Fruit fly (Drosophila melanogaster) ovary, adult (tissue): Measurements from ENCODE around the gene CG42674.

Experiments
- CG17801 ChIP-seq: fragments of 200-800 bp; optimal IDR thresholded peaks from 2 replicates; lab custom pipeline; 2019; ENCODE audit warnings: missing biosample characterization, mild to moderate bottlenecking, missing genetic modification characterization, moderate library complexity; ENCODE audit not compliant: partially characterized antibody

Gene CG42674

DNA sequence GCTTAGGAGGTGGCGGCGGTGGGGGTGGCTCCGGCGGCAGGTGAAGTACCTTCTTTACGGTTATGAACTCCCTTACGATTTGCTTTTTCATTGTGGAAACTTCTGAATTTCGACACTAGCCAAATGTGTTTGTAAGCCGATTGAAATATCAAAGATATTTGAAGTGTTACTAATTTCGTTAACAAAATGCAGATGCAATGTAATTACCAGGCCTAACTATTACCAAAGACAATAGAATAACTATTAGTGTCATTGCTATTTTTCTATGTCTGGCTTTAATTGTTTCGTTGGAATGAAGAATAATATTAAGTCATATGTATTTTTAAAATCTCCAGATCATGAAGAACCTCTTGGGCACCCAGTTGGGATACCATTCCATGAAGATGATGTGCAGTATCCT is 64.9 kb downstream of the CG42674 start, which contains the start of gene CG7335:
TSS of gene CG7335 (minus strand) at position 101 of the 400 bp plus-strand sequence.
- TF ChIP-seq CG17801: no peak

DNA sequence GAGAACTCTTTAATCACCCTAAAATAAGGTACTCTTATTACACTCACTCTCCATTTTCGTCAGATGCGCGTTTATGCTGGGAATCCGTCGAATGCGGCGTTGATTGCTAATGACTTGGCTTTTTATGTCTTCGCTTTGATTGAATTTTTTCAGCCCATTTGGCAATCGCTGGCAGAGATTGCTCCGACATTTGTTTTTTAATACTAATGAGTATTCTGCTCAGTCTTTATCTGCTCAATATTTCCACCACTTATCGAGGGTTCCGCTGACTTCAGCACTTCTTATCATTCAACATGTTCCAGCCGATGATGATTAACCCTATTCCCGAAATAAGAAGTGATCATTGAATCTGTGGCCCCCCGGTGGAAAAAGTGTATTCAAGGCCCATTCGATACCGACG is 66.5 kb downstream of the CG42674 start, which contains the start of gene obst-J:
TSS of gene obst-J (minus strand) at position 101 of the 400 bp plus-strand sequence.
- no peak for TF ChIP-seq CG17801

DNA sequence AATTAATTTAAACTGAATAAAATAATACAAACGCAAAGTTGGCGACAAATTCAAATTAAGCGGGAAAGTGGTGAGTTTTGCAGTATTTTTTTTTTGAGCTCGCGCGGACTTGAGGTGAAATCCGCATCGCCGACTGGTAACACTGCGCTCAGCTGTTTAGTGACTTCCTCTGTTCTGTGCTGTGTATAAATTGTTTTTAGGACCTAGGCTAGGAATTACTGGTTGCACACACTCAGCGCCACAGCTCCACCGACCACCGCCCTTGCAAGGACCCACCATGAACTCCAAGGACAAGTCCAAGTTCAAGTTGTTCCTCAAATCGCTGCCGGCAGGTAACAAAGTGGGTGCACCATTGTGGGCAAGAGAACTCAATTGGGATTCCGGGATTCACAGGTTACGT is 69.1 kb downstream of the CG42674 start, which contains the start of gene gig:
TSS of gene gig (plus strand) at position 150 of the 400 bp plus-strand sequence.
- no peak for TF ChIP-seq CG17801

DNA sequence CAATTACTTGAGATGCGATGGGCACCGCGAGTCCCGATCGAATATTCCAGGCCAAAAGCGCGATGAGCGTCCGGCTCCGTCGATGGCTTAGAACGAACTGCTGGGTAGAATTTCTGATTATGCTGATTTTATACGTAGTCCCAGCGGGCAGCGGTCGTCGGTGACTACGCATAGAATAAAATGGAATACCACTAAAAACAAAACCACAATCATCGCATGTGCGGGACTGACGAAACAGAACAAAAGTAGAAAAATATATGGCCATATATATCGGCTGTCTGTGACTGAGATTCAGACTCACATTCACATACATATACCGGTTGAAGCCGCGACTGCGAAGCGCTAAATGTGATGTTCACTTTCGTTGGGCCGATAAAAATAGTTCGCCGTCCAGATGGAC is 70.8 kb downstream of the CG42674 start, which contains the start of gene CG7365:
TSS of gene CG7365 (minus strand) at position 101 of the 400 bp plus-strand sequence.
- TF ChIP-seq CG17801: no peak

DNA sequence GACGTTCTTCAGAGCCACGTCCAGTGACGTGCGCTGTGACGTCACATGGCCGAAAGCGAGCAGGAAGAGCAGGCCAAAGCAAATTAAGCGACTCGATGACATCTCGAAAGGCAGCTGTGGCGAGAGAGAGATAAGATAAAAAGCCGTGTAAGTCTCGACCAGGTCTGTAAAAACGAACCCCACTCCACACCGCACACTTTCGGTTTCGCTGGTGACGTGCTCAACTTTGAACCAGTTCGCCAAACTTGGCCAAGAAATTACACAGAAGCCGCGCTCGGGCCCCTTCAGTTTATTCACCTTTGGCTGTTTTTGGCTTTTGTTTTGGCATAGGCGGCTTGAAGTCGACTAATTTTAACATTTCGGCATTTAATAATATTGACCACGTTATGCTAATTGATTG is 72.0 kb downstream of the CG42674 start:
- no peak for TF ChIP-seq CG17801

DNA sequence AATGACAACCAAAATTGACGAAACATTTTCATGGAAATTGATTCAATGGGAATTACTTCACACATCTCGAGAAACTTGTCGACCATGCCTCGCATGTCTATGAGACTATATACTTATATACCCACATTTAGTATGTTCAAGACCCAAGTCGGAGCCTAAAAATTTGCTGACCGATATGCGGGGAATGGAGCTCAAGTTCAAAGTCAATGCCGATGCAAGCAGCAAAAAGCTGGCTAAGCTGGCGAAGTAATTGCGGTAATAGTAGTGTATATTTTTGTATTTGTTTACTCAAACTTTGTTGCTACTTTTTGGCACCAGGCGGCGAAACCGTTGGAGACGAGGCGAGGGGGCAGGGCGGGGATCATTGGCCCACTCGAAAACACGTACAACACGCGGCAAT is 75.1 kb downstream of the CG42674 start:
- no peak for TF ChIP-seq CG17801

DNA sequence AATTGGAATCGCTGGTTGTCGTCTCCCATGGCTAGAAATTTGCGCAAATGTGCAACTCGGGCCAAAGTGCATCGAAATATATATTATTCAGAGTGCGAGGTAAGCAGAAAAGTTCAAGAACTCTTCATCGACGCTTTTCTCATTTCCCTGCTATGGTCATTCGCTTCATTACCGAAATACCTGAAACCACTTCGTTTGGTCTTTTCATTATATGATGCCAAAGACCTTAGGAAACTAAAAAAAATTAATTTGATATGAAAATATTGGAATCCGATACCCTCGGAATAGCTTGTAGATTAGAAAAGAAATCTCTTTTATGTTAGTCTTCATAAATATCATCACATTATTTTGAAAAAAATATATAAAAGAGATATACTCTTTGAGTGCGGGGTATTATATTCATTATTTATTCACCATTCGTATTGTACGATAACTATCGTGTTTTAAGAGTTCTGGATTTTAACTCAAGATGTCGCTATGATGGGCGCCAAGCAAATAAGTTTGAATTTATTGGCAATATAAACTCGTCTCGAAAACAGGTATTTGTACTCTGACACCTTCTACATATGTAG is 85.2 kb downstream of the CG42674 start, which contains the start of gene CG14187:
TSS of gene CG14187 (minus strand) at position 51 of the 572 bp plus-strand sequence.
- peak; percentile 81 for TF ChIP-seq CG17801

DNA sequence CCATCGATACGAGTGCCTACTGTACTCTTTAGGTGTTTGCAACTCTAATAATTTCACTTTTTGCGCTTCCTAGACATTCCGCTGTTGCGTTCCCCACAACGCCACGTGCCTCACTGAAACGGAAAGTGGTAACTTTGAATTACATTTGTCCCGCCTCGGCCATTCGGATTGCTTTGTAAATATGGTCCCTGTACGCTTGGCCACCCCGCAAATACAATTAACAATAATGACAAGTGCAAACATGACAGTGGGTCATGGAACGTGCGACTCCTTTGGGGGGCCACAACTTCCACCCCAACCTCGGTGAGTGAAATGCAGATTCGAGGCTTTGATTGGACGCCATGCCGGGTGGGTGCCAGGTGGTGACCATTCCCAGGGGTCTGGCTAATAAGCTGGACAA is 86.7 kb downstream of the CG42674 start, which contains the start of gene Ir76b:
TSS of gene Ir76b (minus strand) at position 101 of the 400 bp plus-strand sequence.
- no peak for TF ChIP-seq CG17801

DNA sequence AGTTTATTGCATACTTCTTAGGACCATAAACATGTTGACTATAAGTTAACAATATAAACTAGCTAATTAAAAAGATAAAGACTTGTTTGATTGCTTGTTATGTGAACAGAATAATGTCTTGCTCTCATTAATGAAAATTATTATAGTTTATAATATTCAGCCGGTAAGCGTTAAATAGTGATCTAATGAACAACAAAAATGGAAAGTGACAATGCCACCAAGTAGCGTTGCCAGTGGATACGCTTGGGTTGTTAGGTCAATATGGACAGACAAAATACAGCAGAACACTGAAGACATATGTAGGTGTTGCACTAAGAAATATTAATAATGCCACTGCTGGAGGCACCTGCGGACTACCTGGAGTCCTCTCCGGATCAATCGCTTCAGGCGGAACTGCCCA is 92.3 kb downstream of the CG42674 start, which contains the start of gene CG14185:
TSS of gene CG14185 (plus strand) at position 301 of the 400 bp plus-strand sequence.
- TF ChIP-seq CG17801: no peak

DNA sequence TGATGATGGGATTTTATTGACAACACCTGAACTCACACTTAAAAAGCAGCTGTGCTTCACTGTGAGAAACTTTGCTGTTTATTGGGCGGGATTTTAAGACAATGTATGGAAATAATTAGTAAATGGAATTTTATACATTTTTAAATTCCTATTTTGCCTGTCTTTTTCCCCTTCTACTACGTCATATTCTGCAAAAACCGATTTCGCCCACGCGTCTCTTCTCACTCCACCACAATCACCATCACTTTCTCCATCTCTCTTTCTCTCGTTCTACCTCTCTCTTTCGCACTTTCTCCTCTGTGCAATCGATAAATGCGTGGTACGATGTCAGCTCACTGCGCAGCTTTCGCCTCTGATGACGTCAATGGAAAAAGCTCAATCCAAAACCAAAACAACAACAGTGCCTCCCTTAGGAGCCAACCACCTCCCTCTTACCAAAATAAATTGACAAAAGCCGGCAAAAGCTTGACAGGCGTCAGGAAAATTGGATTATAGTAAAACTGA is 93.5 kb downstream of the CG42674 start:
- TF ChIP-seq CG17801: no peak

DNA sequence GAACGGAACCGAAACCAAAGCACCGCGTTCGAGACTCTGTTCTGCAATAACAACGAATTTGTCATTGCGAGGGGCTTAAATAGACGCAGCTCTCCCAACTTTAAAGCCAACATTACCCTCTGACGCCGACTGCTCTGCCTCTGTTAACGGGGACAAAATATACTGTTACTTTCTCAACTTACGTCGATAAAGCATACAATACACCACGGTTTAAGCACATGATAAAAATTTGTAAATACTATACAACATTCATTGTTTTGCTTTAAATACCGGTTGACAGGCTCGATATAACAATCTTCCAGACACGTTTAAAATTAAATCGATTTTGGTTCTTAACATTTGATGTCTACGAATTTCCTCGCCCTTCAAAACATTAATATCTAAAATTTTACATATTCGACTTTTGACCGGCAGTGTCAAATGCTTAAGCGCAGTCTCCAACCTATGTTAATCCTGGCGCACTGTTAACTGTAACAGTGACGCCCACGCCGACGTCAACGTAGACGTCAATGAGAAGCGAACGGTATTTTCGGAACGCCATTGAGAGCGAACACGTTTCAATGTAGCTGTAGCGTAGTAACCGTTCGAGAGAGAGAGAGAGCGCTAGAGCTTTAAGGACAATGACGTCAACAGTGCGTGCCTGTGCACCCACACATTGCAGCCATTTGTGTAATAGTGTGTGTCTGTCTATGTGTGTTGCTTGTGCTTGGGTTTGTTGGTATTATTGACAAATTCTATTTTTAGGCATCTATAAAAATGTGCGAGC is 94.2 kb downstream of the CG42674 start, which contains the start of gene CG14186:
TSS of gene CG14186 (minus strand) at position 51 of the 766 bp plus-strand sequence.
- no peak for TF ChIP-seq CG17801
